Fruit fly (Drosophila melanogaster) whole organism, embryonic: ENCODE measurements around the gene CG8176.

Source experiments
- Ada2b ChIP-seq: fragments of 200-800 bp; sonication (Bioruptor generic); IDR thresholded peaks from 2 replicates; pipeline ENCODE4 v1.3.6; 2022; ENCODE audit warnings: missing biosample characterization, missing genetic modification characterization
- Atf-2 ChIP-seq: fragments of 200-800 bp; sonication (Bioruptor generic); optimal IDR thresholded peaks from 2 replicates; lab custom pipeline; 2016; ENCODE audit warnings: missing biosample characterization, missing genetic modification characterization
- Atf3 ChIP-seq: fragments of 200-800 bp; sonication (Bioruptor generic); optimal IDR thresholded peaks from 3 replicates; lab custom pipeline; 2016; ENCODE audit warnings: missing biosample characterization, missing genetic modification characterization
- Bdp1 ChIP-seq: fragments of 200-800 bp; sonication (Bioruptor generic); optimal IDR thresholded peaks from 3 replicates; lab custom pipeline; 2016; ENCODE audit warnings: missing biosample characterization, missing genetic modification characterization
- Blimp-1 ChIP-seq: fragments of 200-800 bp; sonication (Bioruptor generic); optimal IDR thresholded peaks from 3 replicates; lab custom pipeline; 2018; ENCODE audit warnings: missing biosample characterization, missing genetic modification characterization, mild to moderate bottlenecking, moderate library complexity, missing genetic modification reagents
- CG10462 ChIP-seq: fragments of 200-800 bp; sonication (Bioruptor generic); optimal IDR thresholded peaks from 2 replicates; lab custom pipeline; 2016; ENCODE audit warnings: missing biosample characterization, missing genetic modification characterization
- CG10543 ChIP-seq: fragments of 200-800 bp; sonication (Bioruptor generic); optimal IDR thresholded peaks from 3 replicates; lab custom pipeline; 2017; ENCODE audit warnings: missing biosample characterization, mild to moderate bottlenecking, missing genetic modification characterization, moderate library complexity
- CG11398 ChIP-seq: fragments of 200-800 bp; sonication (Bioruptor generic); optimal IDR thresholded peaks from 2 replicates; lab custom pipeline; 2016; ENCODE audit warnings: missing biosample characterization, missing genetic modification characterization
- CG11456 ChIP-seq: fragments of 200-800 bp; sonication (Bioruptor generic); IDR thresholded peaks from 3 replicates; pipeline ENCODE4 v1.3.6; 2022; ENCODE audit warnings: missing biosample characterization, missing genetic modification characterization
- CG13624 ChIP-seq: fragments of 200-800 bp; sonication (Bioruptor generic); optimal IDR thresholded peaks from 2 replicates; lab custom pipeline; 2016; ENCODE audit warnings: missing biosample characterization, missing genetic modification characterization
- CG13775 ChIP-seq: fragments of 200-800 bp; sonication (Bioruptor generic); optimal IDR thresholded peaks from 3 replicates; lab custom pipeline; 2017; ENCODE audit warnings: missing biosample characterization, mild to moderate bottlenecking, missing genetic modification characterization
- CG15514 ChIP-seq: fragments of 200-800 bp; sonication (Bioruptor generic); optimal IDR thresholded peaks from 3 replicates; lab custom pipeline; 2017; ENCODE audit warnings: missing biosample characterization, missing genetic modification characterization, mild to moderate bottlenecking, moderate library complexity, missing genetic modification reagents
- CG18262 ChIP-seq: fragments of 200-800 bp; optimal IDR thresholded peaks from 3 replicates; lab custom pipeline; 2019; ENCODE audit warnings: missing biosample characterization, mild to moderate bottlenecking, missing genetic modification characterization, moderate library complexity
- CG1832 ChIP-seq: fragments of 200-800 bp; sonication (Bioruptor generic); optimal IDR thresholded peaks from 2 replicates; lab custom pipeline; 2017; ENCODE audit warnings: missing biosample characterization, mild to moderate bottlenecking, missing genetic modification characterization, inconsistent platforms
- CG30403 ChIP-seq: fragments of 200-800 bp; sonication (Bioruptor generic); optimal IDR thresholded peaks from 3 replicates; lab custom pipeline; 2016; ENCODE audit warnings: missing biosample characterization, missing genetic modification characterization
- CG32532 ChIP-seq: fragments of 200-800 bp; sonication (Bioruptor generic); IDR thresholded peaks from 2 replicates; pipeline ENCODE4 v1.3.6; 2022; ENCODE audit warnings: missing biosample characterization, missing genetic modification characterization
- CG32767 ChIP-seq: fragments of 200-800 bp; sonication (Bioruptor generic); IDR thresholded peaks from 2 replicates; pipeline ENCODE4 v1.3.6; 2022; ENCODE audit warnings: missing biosample characterization, missing genetic modification characterization
- CG33213 ChIP-seq: fragments of 200-800 bp; sonication (Bioruptor generic); optimal IDR thresholded peaks from 3 replicates; lab custom pipeline; 2016; ENCODE audit warnings: missing biosample characterization, missing genetic modification characterization
- CG3838 ChIP-seq: fragments of 200-800 bp; sonication (Bioruptor generic); optimal IDR thresholded peaks from 3 replicates; lab custom pipeline; 2016; ENCODE audit warnings: missing biosample characterization, missing genetic modification characterization
- CG5180 ChIP-seq: fragments of 200-800 bp; sonication (Bioruptor generic); optimal IDR thresholded peaks from 3 replicates; lab custom pipeline; 2017; ENCODE audit warnings: missing biosample characterization, missing genetic modification characterization, mild to moderate bottlenecking, moderate library complexity, missing genetic modification reagents
- CG6654 ChIP-seq: fragments of 200-800 bp; sonication (Bioruptor generic); optimal IDR thresholded peaks from 2 replicates; lab custom pipeline; 2017; ENCODE audit warnings: missing biosample characterization, mild to moderate bottlenecking, missing genetic modification characterization
- CG9932 ChIP-seq: fragments of 200-800 bp; sonication (Bioruptor generic); IDR thresholded peaks from 2 replicates; pipeline ENCODE4 v1.3.6; 2022; ENCODE audit warnings: missing biosample characterization, missing genetic modification characterization
- Camta ChIP-seq: fragments of 200-800 bp; sonication (Bioruptor generic); optimal IDR thresholded peaks from 2 replicates; lab custom pipeline; 2016; ENCODE audit warnings: missing biosample characterization, missing genetic modification characterization
- CkIIα-i1 ChIP-seq: fragments of 200-800 bp; sonication (Bioruptor generic); IDR thresholded peaks from 2 replicates; pipeline ENCODE4 v1.3.6; 2022; ENCODE audit warnings: missing biosample characterization, missing genetic modification characterization
- HHEX ChIP-seq: fragments of 200-800 bp; sonication (Bioruptor generic); optimal IDR thresholded peaks from 3 replicates; lab custom pipeline; 2017; ENCODE audit warnings: missing biosample characterization, mild to moderate bottlenecking, missing genetic modification characterization, missing genetic modification reagents
- Hey ChIP-seq: fragments of 200-800 bp; sonication (Bioruptor generic); optimal IDR thresholded peaks from 3 replicates; lab custom pipeline; 2018; ENCODE audit warnings: missing biosample characterization, mild to moderate bottlenecking, missing genetic modification characterization
- Hmr ChIP-seq: fragments of 200-800 bp; sonication (Bioruptor generic); optimal IDR thresholded peaks from 3 replicates; lab custom pipeline; 2017; ENCODE audit warnings: mild to moderate bottlenecking, missing biosample characterization, missing genetic modification reagents, missing genetic modification characterization
- PHDP ChIP-seq: fragments of 200-800 bp; sonication (Bioruptor generic); optimal IDR thresholded peaks from 3 replicates; lab custom pipeline; 2018; ENCODE audit warnings: missing biosample characterization, mild to moderate bottlenecking, missing genetic modification characterization, moderate library complexity
- Sry-β ChIP-seq: fragments of 200-800 bp; sonication (Bioruptor generic); optimal IDR thresholded peaks from 2 replicates; lab custom pipeline; 2018; ENCODE audit warnings: missing biosample characterization, mild to moderate bottlenecking, missing genetic modification characterization, moderate library complexity
- bab2 ChIP-seq: fragments of 200-800 bp; sonication (Bioruptor generic); optimal IDR thresholded peaks from 2 replicates; lab custom pipeline; 2016; ENCODE audit warnings: missing biosample characterization, missing genetic modification characterization
- cad ChIP-seq: fragments of >200 bp; optimal IDR thresholded peaks from 2 replicates; lab custom pipeline; 2017; ENCODE audit warnings: missing biosample characterization, missing genetic modification characterization
- crol ChIP-seq: fragments of 200-800 bp; sonication (Bioruptor generic); IDR thresholded peaks from 2 replicates; pipeline ENCODE4 v1.3.6; 2022; ENCODE audit warnings: missing biosample characterization, missing genetic modification characterization
- crp ChIP-seq, 2 experiments: fragments of 200-800 bp; sonication (Bioruptor generic); optimal IDR thresholded peaks; 2 replicates in 1 of 2; 3 replicates in 1 of 2; lab custom pipeline; 2017; ENCODE audit warnings: missing biosample characterization in 2 of 2, missing genetic modification characterization in 2 of 2, mild to moderate bottlenecking in 1 of 2, moderate library complexity in 1 of 2
- dpn ChIP-seq, 2 experiments: fragments of 200-800 bp; sonication (Bioruptor generic); optimal IDR thresholded peaks; 3 replicates each; lab custom pipeline; 2016; ENCODE audit warnings: missing biosample characterization in 2 of 2, missing genetic modification characterization in 2 of 2
- fu2 ChIP-seq: fragments of 200-800 bp; sonication (Bioruptor generic); optimal IDR thresholded peaks from 2 replicates; lab custom pipeline; 2016; ENCODE audit warnings: missing biosample characterization, missing genetic modification characterization
- gfzf ChIP-seq: fragments of 200-800 bp; sonication (Bioruptor generic); optimal IDR thresholded peaks from 2 replicates; lab custom pipeline; 2016; ENCODE audit warnings: missing biosample characterization, mild to moderate bottlenecking, missing genetic modification characterization, moderate library complexity
- grn ChIP-seq: fragments of 200-800 bp; sonication (Bioruptor generic); optimal IDR thresholded peaks from 3 replicates; lab custom pipeline; 2017; ENCODE audit warnings: missing biosample characterization, missing genetic modification characterization
- gro ChIP-seq: fragments of 200-800 bp; sonication (Bioruptor generic); optimal IDR thresholded peaks from 2 replicates; lab custom pipeline; 2016; ENCODE audit warnings: missing biosample characterization, missing genetic modification characterization
- gsb-n ChIP-seq: fragments of 200-800 bp; sonication (Bioruptor generic); optimal IDR thresholded peaks from 3 replicates; lab custom pipeline; 2018; ENCODE audit warnings: missing biosample characterization, mild to moderate bottlenecking, missing genetic modification characterization
- h ChIP-seq: fragments of >200 bp; optimal IDR thresholded peaks from 2 replicates; lab custom pipeline; 2017
- hkb ChIP-seq, 2 experiments: fragments of 200-800 bp in 1 of 2; fragments of >200 bp in 1 of 2; sonication (Bioruptor generic) in 1 of 2; IDR thresholded peaks in 1 of 2; optimal IDR thresholded peaks in 1 of 2; 2 replicates each; pipeline versions ENCODE4 v1.3.6 to Lab custom; 2017 to 2022; ENCODE audit warnings: missing biosample characterization in 1 of 2, missing genetic modification characterization in 1 of 2
- ind ChIP-seq: fragments of 200-800 bp; sonication (Bioruptor generic); optimal IDR thresholded peaks from 3 replicates; lab custom pipeline; 2016; ENCODE audit warnings: missing biosample characterization, missing genetic modification characterization
- insv ChIP-seq, 2 experiments: fragments of 200-800 bp; sonication (Bioruptor generic); optimal IDR thresholded peaks; 3 replicates each; lab custom pipeline; 2016 to 2018; ENCODE audit warnings: missing biosample characterization in 2 of 2, missing genetic modification characterization in 2 of 2
- kni ChIP-seq: fragments of 200-800 bp; sonication (Bioruptor generic); optimal IDR thresholded peaks from 3 replicates; lab custom pipeline; 2017; ENCODE audit warnings: mild to moderate bottlenecking, missing biosample characterization, missing genetic modification reagents, missing genetic modification characterization
- onecut ChIP-seq: fragments of 200-800 bp; sonication (Bioruptor generic); IDR thresholded peaks from 2 replicates; pipeline ENCODE4 v1.3.6; 2022; ENCODE audit warnings: missing biosample characterization, missing genetic modification characterization
- repo ChIP-seq: fragments of 200-800 bp; sonication (Bioruptor generic); optimal IDR thresholded peaks from 2 replicates; lab custom pipeline; 2016; ENCODE audit warnings: missing biosample characterization, missing genetic modification characterization
- sna ChIP-seq: fragments of 200-800 bp; sonication (Bioruptor generic); IDR thresholded peaks from 2 replicates; pipeline ENCODE4 v1.3.6; 2022; ENCODE audit warnings: missing biosample characterization, missing genetic modification characterization; ENCODE audit not compliant: partially characterized antibody
- tgo ChIP-seq: fragments of 200-800 bp; sonication (Bioruptor generic); IDR thresholded peaks from 3 replicates; pipeline ENCODE4 v1.3.6; 2022; ENCODE audit warnings: missing biosample characterization, missing genetic modification characterization
- tin ChIP-seq: fragments of 200-800 bp; sonication (Bioruptor generic); optimal IDR thresholded peaks from 3 replicates; lab custom pipeline; 2016; ENCODE audit warnings: missing biosample characterization, missing genetic modification characterization
- tx ChIP-seq: fragments of 200-800 bp; sonication (Bioruptor generic); optimal IDR thresholded peaks from 2 replicates; lab custom pipeline; 2016; ENCODE audit warnings: missing biosample characterization, missing genetic modification characterization

CG8176 gene

dm6 chr3R:9551013-9551658 is 35.3 kb downstream of the CG8176 start (continued):
- peak; percentile 17 for TF ChIP-seq fu2
- no peak for TF ChIP-seq hkb (optimal IDR thresholded peaks at IDR 0.05; lab: Kevin White, UChicago)
- no peak for TF ChIP-seq hkb (GFP tag; IDR thresholded peaks at IDR 0.05; lab: Robert Waterston, UW)
- peak; percentile 98 for TF ChIP-seq onecut (GFP tag; lab: Robert Waterston, UW)
- TF ChIP-seq CG32532 (GFP tag; lab: Robert Waterston, UW) = no peak
- TF ChIP-seq tin (GFP tag; lab: Kevin White, UChicago) = peak; percentile 15
- TF ChIP-seq grn (GFP tag; lab: Kevin White, UChicago) = no peak
- no peak for TF ChIP-seq CG3838
- peak; percentile 5 for TF ChIP-seq bab2 (GFP tag; lab: Kevin White, UChicago)
- TF ChIP-seq repo = peak; percentile 9
- TF ChIP-seq CkIIα-i1 (GFP tag; lab: Robert Waterston, UW) = no peak
- peak; percentile 72 for TF ChIP-seq CG15514 (GFP tag; lab: Kevin White, UChicago)
- no peak for TF ChIP-seq CG9932
- TF ChIP-seq CG5180 = peak; percentile 59
- TF ChIP-seq h (lab: Kevin White, UChicago) = no peak
- TF ChIP-seq insv (GFP tag; optimal IDR thresholded peaks at IDR 0.05; lab: Kevin White, UChicago) = peak in 1 of 2 experiments; percentile 12
- TF ChIP-seq Blimp-1 (GFP tag; lab: Kevin White, UChicago) = no peak
- no peak for TF ChIP-seq cad (GFP tag; lab: Kevin White, UChicago)
- peak; percentile 63 for TF ChIP-seq CG11398
- peak; percentile 27 for TF ChIP-seq Bdp1 (GFP tag; lab: Kevin White, UChicago)
- peak; percentile 46 for TF ChIP-seq Camta (GFP tag; lab: Kevin White, UChicago)
- no peak for TF ChIP-seq Ada2b (GFP tag; lab: Robert Waterston, UW)
- TF ChIP-seq crol = no peak
- TF ChIP-seq CG18262 (tag; lab: Kevin White, UChicago) = no peak
- peak; percentile 29 for TF ChIP-seq Hey (tag; lab: Kevin White, UChicago)
- no peak for TF ChIP-seq gsb-n
- TF ChIP-seq kni = peak; percentile 79
- TF ChIP-seq CG1832 (GFP tag; lab: Kevin White, UChicago) = peak; percentile 90
- no peak for TF ChIP-seq CG11456 (GFP tag; lab: Robert Waterston, UW)
- peak; percentile 66 for TF ChIP-seq gro
- TF ChIP-seq CG33213 (GFP tag; lab: Kevin White, UChicago) = peak; percentile 23
- TF ChIP-seq sna (GFP tag; lab: Robert Waterston, UW) = no peak
- TF ChIP-seq PHDP (tag; lab: Kevin White, UChicago) = no peak
- peak; percentile 5 to 12 for TF ChIP-seq dpn (GFP tag; optimal IDR thresholded peaks at IDR 0.05; lab: Kevin White, UChicago)
- no peak for TF ChIP-seq crp (GFP tag; optimal IDR thresholded peaks at IDR 0.05; lab: Kevin White, UChicago)
- peak; percentile 5 for TF ChIP-seq CG6654 (GFP tag; lab: Kevin White, UChicago)
- TF ChIP-seq CG13624 (GFP tag; lab: Kevin White, UChicago) = peak; percentile 74
- peak; percentile 70 for TF ChIP-seq HHEX (GFP tag; lab: Kevin White, UChicago)
- peak; percentile 22 for TF ChIP-seq Sry-β (GFP tag; lab: Kevin White, UChicago)
- no peak for TF ChIP-seq Atf-2
- no peak for TF ChIP-seq CG30403 (GFP tag; lab: Kevin White, UChicago)
- no peak for TF ChIP-seq ind (GFP tag; lab: Kevin White, UChicago)
- no peak for TF ChIP-seq Atf3 (GFP tag; lab: Kevin White, UChicago)
- TF ChIP-seq CG10543 (GFP tag; lab: Kevin White, UChicago) = peak; percentile 94
- TF ChIP-seq Hmr = peak; percentile 77
- TF ChIP-seq tgo (GFP tag; lab: Robert Waterston, UW) = no peak
- TF ChIP-seq tx (GFP tag; lab: Kevin White, UChicago) = peak; percentile 6
- no peak for TF ChIP-seq gfzf (GFP tag; lab: Kevin White, UChicago)
- no peak for TF ChIP-seq CG13775
- TF ChIP-seq CG10462 (GFP tag; lab: Kevin White, UChicago) = no peak
- TF ChIP-seq CG32767 (GFP tag; lab: Robert Waterston, UW) = no peak
